Fruit fly (Drosophila melanogaster): ENCODE measurements around the gene CG42557.
"Not testable (repeated sequence)": the region's sequence is repeated elsewhere in the genome, so short reads cannot be mapped to it uniquely, and the experiment has no call there.

Gene CG42557

DNA sequence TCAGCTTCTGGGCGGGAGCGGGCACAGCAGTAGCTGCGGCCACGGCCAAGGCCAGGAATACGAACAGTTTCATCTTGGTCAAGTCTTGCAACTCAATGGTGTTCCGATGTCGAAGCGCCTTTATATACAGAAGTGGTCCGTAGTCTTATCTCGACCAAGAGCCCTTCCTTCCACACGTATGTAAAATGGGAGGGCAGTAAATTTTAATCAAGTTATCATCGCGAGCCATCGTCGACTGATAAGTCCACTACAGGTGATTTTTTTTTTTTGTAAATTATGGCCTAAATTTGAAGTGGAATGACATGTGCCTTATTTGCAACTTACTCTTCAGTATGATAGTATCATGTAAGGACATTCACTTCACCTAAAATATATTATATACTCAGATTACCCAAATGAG, 8.6 kb upstream of the CG42557 start, which contains the start of gene Jon99Cii:
Gene Jon99Cii, minus strand, starts transcription at position 101 of the 400 bp plus-strand sequence.
- TF ChIP-seq gl (tag; optimal IDR thresholded peaks at IDR 0.05); CG34367 (tag; optimal IDR thresholded peaks at IDR 0.05); fd96Ca (GFP tag; IDR thresholded peaks at IDR 0.05): not testable (repeated sequence)

DNA sequence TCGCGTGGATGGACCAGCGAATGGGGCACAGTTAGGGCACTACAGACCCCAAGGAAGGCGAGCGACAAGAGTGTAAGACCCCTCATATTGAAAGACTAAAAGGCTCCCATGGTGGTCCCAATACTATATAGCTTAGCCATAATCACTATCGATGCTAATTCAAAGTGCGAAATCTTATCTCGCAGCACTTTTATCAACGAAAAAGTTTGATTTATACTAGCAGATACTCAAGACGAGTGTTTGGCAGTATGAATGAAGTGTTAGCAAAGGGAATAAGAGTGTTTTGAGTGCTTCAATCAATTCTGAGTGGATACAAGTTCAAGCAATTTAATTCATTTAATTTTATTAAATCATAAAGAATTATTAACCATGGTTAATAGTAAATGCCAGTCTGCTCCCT, 7.0 kb upstream of the CG42557 start, which contains the start of gene Jon99Ci:
Gene Jon99Ci, minus strand, starts transcription at position 101 of the 400 bp plus-strand sequence.
- no peak for TF ChIP-seq CG8301 (tag; optimal IDR thresholded peaks at IDR 0.05)
- no peak for TF ChIP-seq CG9948 (tag; optimal IDR thresholded peaks at IDR 0.05)
- TF ChIP-seq CG12605 (GFP tag; IDR thresholded peaks at IDR 0.05) = no peak
- no peak for TF ChIP-seq CG17806 (tag; optimal IDR thresholded peaks at IDR 0.05)
- TF ChIP-seq CG4496 (GFP tag; IDR thresholded peaks at IDR 0.05) = no peak
- TF ChIP-seq Ets98B (GFP tag; IDR thresholded peaks at IDR 0.05) = no peak
- no peak for TF ChIP-seq CG10348 (GFP tag; IDR thresholded peaks at IDR 0.05)
- TF ChIP-seq D1 (tag; optimal IDR thresholded peaks at IDR 0.05) = no peak
- TF ChIP-seq CG15710 (tag; optimal IDR thresholded peaks at IDR 0.05) = no peak
- no peak for TF ChIP-seq CG13204 (GFP tag; optimal IDR thresholded peaks at IDR 0.05)
- no peak for TF ChIP-seq EcR (GFP tag; optimal IDR thresholded peaks at IDR 0.05)
- no peak for TF ChIP-seq CG34367 (tag; optimal IDR thresholded peaks at IDR 0.05)
- TF ChIP-seq Pif1B (GFP tag; optimal IDR thresholded peaks at IDR 0.05) = no peak
- no peak for TF ChIP-seq gl (tag; optimal IDR thresholded peaks at IDR 0.05)

DNA sequence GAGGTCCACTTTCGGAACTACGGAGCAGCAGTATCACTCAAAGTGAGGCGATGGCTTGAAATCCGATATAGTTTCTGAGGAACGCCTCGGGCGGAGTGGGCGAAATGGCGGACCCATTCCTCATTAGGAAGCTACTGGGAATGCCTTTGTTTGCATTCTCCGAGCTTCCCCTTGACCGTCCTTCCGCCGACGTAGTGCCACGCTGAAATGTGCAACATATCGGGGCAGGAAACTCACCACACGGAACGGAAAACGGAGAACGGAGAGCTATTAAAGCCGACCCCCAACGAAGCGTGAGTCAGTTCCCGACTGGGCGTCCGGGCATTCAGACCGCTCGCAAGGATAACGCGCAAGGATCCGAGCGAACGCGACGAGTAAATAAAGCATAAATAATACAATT, 6.1 kb upstream of the CG42557 start, which contains the start of gene CG15522:
Gene CG15522, plus strand, starts transcription at position 301 of the 400 bp plus-strand sequence.
- TF ChIP-seq CG4496 (GFP tag; IDR thresholded peaks at IDR 0.05) (no peak), rn (GFP tag; IDR thresholded peaks at IDR 0.05) (no peak), CG17806 (tag; optimal IDR thresholded peaks at IDR 0.05) (no peak), CG12605 (GFP tag; IDR thresholded peaks at IDR 0.05) (no peak), Pif1A (GFP tag; optimal IDR thresholded peaks at IDR 0.05) (no peak), CG8301 (tag; optimal IDR thresholded peaks at IDR 0.05) (no peak), CG32121 (GFP tag; IDR thresholded peaks at IDR 0.05) (no peak), EcR (GFP tag; optimal IDR thresholded peaks at IDR 0.05) (no peak), CG34367 (tag; optimal IDR thresholded peaks at IDR 0.05) (no peak), Ets98B (GFP tag; IDR thresholded peaks at IDR 0.05) (no peak), CG13204 (GFP tag; optimal IDR thresholded peaks at IDR 0.05) (no peak), fd96Ca (GFP tag; IDR thresholded peaks at IDR 0.05) (no peak), CG15710 (tag; optimal IDR thresholded peaks at IDR 0.05) (no peak), gl (tag; optimal IDR thresholded peaks at IDR 0.05) (no peak), CG8159 (tag; optimal IDR thresholded peaks at IDR 0.05) (no peak), Pif1B (GFP tag; optimal IDR thresholded peaks at IDR 0.05) (no peak), CG10348 (GFP tag; IDR thresholded peaks at IDR 0.05) (no peak), CG9948 (tag; optimal IDR thresholded peaks at IDR 0.05) (no peak), Snoo (tag; optimal IDR thresholded peaks at IDR 0.05) (no peak)

DNA sequence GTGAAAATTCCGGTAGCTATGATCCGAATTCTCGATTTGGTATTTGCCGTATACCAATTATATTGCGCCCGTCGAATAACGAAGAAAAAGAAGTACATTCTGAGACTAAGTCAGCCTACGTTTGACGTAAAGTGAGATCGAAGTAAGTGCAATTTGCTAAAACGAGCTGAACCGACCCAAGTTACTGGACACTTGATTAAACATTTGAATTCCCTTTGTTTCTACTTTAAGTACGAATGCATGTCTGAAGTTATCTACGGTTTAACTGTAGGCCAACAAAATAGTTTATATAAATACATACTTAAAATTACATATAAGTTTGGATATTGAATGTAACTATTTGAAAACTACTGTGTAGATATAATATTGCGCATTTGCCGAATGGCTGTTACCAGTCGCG, 2.8 kb upstream of the CG42557 start, which contains the start of gene alpha-Man-Ic:
Gene alpha-Man-Ic, minus strand, starts transcription at position 101 of the 400 bp plus-strand sequence.
- TF ChIP-seq CG34367 (tag; optimal IDR thresholded peaks at IDR 0.05) (no peak), Pif1B (GFP tag; optimal IDR thresholded peaks at IDR 0.05) (no peak), CG32121 (GFP tag; IDR thresholded peaks at IDR 0.05) (no peak), Snoo (tag; optimal IDR thresholded peaks at IDR 0.05) (no peak), CG17806 (tag; optimal IDR thresholded peaks at IDR 0.05) (no peak), CG12605 (GFP tag; IDR thresholded peaks at IDR 0.05) (no peak), D1 (tag; optimal IDR thresholded peaks at IDR 0.05) (no peak), CG4496 (GFP tag; IDR thresholded peaks at IDR 0.05) (no peak), fd96Ca (GFP tag; IDR thresholded peaks at IDR 0.05) (no peak), rn (GFP tag; IDR thresholded peaks at IDR 0.05) (no peak), CG14655 (GFP tag; optimal IDR thresholded peaks at IDR 0.05) (no peak), CG8301 (tag; optimal IDR thresholded peaks at IDR 0.05) (no peak), CG9948 (tag; optimal IDR thresholded peaks at IDR 0.05) (no peak), CG13204 (GFP tag; optimal IDR thresholded peaks at IDR 0.05) (no peak), CG10348 (GFP tag; IDR thresholded peaks at IDR 0.05) (no peak)

DNA sequence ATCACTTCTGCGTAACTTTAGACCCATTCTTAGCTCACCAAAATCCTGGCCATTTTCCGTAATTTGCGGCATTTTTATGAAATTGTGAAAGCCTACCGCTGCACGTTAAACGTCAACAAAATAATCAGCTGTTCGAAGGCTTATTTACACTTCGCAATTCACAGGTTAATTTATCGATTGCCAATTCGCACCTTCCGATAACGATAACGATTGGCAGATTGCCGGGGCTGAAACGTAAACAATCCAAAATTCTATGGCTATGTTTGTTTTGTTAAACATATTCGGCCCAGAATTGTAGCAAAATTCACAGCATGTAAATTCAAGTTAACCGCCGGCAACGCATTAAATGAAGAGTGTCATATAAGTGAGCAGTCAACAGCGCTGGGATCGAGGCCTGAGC, 2.7 kb downstream of the CG42557 start, which contains the start of the genes eIF2Balpha and Vps13B:
Gene eIF2Balpha, minus strand, starts transcription at position 133 of the 400 bp plus-strand sequence.
Gene Vps13B, plus strand, starts transcription at position 223 of the 400 bp plus-strand sequence.
- TF ChIP-seq fd96Ca (GFP tag; IDR thresholded peaks at IDR 0.05) = peak; percentile 25; the same call in 1 of the 3 replicates
- TF ChIP-seq CG34367 (tag; optimal IDR thresholded peaks at IDR 0.05) = no peak

DNA sequence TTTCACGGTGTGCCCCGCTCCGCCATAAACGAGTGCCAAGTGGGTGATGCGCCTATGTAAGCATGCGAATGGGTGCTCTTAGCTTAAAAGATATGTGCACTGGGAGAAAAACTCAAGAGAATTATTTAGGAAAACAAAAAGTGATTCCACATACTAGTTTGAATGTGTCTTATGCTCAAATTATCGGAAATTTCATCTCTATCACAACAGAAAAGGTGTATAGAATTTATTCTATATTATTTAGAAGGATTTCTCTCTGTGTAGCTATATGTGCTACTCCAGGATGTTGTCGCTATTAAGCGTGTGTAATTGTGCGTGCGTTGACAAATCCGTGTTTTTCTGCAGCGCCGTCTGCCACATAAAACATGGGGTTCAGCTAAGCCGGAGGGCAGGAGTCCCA, 26.2 kb downstream of the CG42557 start:
- TF ChIP-seq CG8159 (tag; optimal IDR thresholded peaks at IDR 0.05) (peak; percentile 34), CG14655 (GFP tag; optimal IDR thresholded peaks at IDR 0.05) (peak; percentile 9), CG4496 (GFP tag; IDR thresholded peaks at IDR 0.05) (peak; percentile 58; the same call in 2 of the 3 replicates), fd96Ca (GFP tag; IDR thresholded peaks at IDR 0.05) (no peak), Snoo (tag; optimal IDR thresholded peaks at IDR 0.05) (no peak)

DNA sequence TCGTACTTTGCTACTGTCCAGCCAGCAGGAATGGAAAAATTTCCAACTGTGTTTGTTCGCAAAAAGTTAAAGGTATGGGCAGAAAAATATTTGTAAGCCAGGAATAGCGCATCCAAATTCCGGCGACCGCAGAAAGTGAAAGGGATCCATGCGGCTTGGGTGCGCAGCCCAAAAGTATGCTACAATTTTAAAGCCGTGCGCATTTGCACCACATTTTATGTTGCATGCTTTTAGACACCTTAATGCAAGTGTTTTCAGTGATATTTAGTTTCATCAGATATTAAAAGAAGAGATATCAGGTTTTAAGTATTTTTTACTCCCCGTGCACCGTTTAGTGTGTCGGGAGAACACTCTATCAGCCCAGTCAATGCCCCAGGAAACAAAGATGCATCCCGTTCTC, 30.0 kb downstream of the CG42557 start:
- no peak for TF ChIP-seq rn (GFP tag; IDR thresholded peaks at IDR 0.05)
- TF ChIP-seq CG12605 (GFP tag; IDR thresholded peaks at IDR 0.05) = no peak
- no peak for TF ChIP-seq CG14655 (GFP tag; optimal IDR thresholded peaks at IDR 0.05)
- TF ChIP-seq CG32121 (GFP tag; IDR thresholded peaks at IDR 0.05) = no peak
- TF ChIP-seq Pif1B (GFP tag; optimal IDR thresholded peaks at IDR 0.05) = no peak
- TF ChIP-seq CG13204 (GFP tag; optimal IDR thresholded peaks at IDR 0.05) = no peak
- TF ChIP-seq Snoo (tag; optimal IDR thresholded peaks at IDR 0.05) = no peak
- TF ChIP-seq CG8159 (tag; optimal IDR thresholded peaks at IDR 0.05) = no peak
- no peak for TF ChIP-seq CG10348 (GFP tag; IDR thresholded peaks at IDR 0.05)
- no peak for TF ChIP-seq Ets98B (GFP tag; IDR thresholded peaks at IDR 0.05)
- TF ChIP-seq EcR (GFP tag; optimal IDR thresholded peaks at IDR 0.05) = no peak
- no peak for TF ChIP-seq Pif1A (GFP tag; optimal IDR thresholded peaks at IDR 0.05)
- TF ChIP-seq CG15710 (tag; optimal IDR thresholded peaks at IDR 0.05) = no peak
- no peak for TF ChIP-seq fd96Ca (GFP tag; IDR thresholded peaks at IDR 0.05)
- TF ChIP-seq D1 (tag; optimal IDR thresholded peaks at IDR 0.05) = no peak
- TF ChIP-seq CG34367 (tag; optimal IDR thresholded peaks at IDR 0.05) = no peak
- TF ChIP-seq CG8301 (tag; optimal IDR thresholded peaks at IDR 0.05) = no peak
- TF ChIP-seq CG9948 (tag; optimal IDR thresholded peaks at IDR 0.05) = no peak
- no peak for TF ChIP-seq CG17806 (tag; optimal IDR thresholded peaks at IDR 0.05)
- no peak for TF ChIP-seq CG4496 (GFP tag; IDR thresholded peaks at IDR 0.05)

Data from whole organism, pupa.